Fruit fly (Drosophila melanogaster) ovary, adult (tissue): ENCODE results near the gene Dd.

Experiments used
- CG17801 ChIP-seq: fragments of 200-800 bp; optimal IDR thresholded peaks from 2 replicates; lab custom pipeline; 2019; ENCODE audit warnings: missing biosample characterization, mild to moderate bottlenecking, missing genetic modification characterization, moderate library complexity; ENCODE audit not compliant: partially characterized antibody

The Dd gene

dm6 chrX:21323933-21324688 is at the start of gene Dd, which contains the start of gene CG1486:
Dd (minus strand) TSS chrX:21324009.
CG1486 (plus strand) TSS chrX:21324046.
- TF ChIP-seq CG17801 (GFP tag; lab: Kevin White, UChicago), result peak; percentile 50

dm6 chrX:21369149-21369988 is 45.6 kb upstream of the Dd start:
- no peak for TF ChIP-seq CG17801 (GFP tag; lab: Kevin White, UChicago)

dm6 chrX:21368410-21368918 is 44.7 kb upstream of the Dd start:
- no peak for TF ChIP-seq CG17801 (GFP tag; lab: Kevin White, UChicago)

- peak; percentile 99 for TF ChIP-seq CG17801 (GFP tag; lab: Kevin White, UChicago)
These were observed 43.7 kb upstream of the Dd start for dm6 chrX:21367363-21368072.

- TF ChIP-seq CG17801 (GFP tag; lab: Kevin White, UChicago), result peak; percentile 94
These were observed 42.6 kb upstream of the Dd start for dm6 chrX:21366311-21366990.

dm6 chrX:21365421-21365820 is 41.6 kb upstream of the Dd start:
- TF ChIP-seq CG17801 (GFP tag; lab: Kevin White, UChicago), result no peak

- no peak for TF ChIP-seq CG17801 (GFP tag; lab: Kevin White, UChicago)
These were observed 39.1 kb upstream of the Dd start, which contains the start of the genes bbx and waw for dm6 chrX:21362878-21363277. bbx (plus strand) TSS chrX:21363028. waw (plus strand) TSS chrX:21363028.

dm6 chrX:21357810-21358671 is 34.2 kb upstream of the Dd start, which contains the start of gene Septin1:
Septin1 (plus strand) TSS chrX:21358286.
- TF ChIP-seq CG17801 (GFP tag; lab: Kevin White, UChicago), result no peak

dm6 chrX:21353541-21353940 is 29.7 kb upstream of the Dd start:
- TF ChIP-seq CG17801 (GFP tag; lab: Kevin White, UChicago), result no peak

- TF ChIP-seq CG17801 (GFP tag; lab: Kevin White, UChicago), result no peak
These were observed 27.5 kb upstream of the Dd start for dm6 chrX:21351210-21351824.

dm6 chrX:21349800-21350309 is 26.0 kb upstream of the Dd start, which contains the start of the genes peng and sol:
peng (minus strand) TSS chrX:21349843.
sol (plus strand) TSS chrX:21350280.
- TF ChIP-seq CG17801 (GFP tag; lab: Kevin White, UChicago), result peak; percentile 56

dm6 chrX:21345036-21345500 is 21.3 kb upstream of the Dd start, which contains the start of gene dod:
dod (plus strand) TSS chrX:21345358.
- TF ChIP-seq CG17801 (GFP tag; lab: Kevin White, UChicago), result peak; percentile 56
